ENCODE assay signal across 3 worm cellular contexts in the genomic region with DNA sequence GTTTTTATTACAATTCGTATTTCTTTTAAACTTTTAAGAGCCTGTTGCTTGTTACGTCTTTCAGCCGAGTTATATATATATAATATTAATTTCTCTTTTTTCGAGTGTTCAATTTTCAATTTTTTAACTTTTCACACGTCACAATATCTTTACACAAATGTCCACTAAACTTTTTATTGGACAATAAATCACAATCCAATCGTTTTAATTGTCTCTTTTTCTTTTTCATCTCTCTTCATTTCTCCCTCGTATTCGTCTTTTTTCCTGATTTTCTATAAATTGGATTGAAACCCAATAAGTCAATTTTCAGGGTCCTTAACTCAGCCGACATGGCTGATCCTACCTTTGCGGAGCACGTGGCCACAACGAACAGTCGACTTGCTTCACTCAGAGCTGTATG.
TF ChIP-seq lines count a peak whose summit lies in the region.

A gene (plus strand): TSS at position 301 of the 400 bp plus-strand sequence.

TF ChIP-seq in whole organism, L1 larva, 84 proteins besides CTCF, POLR2A, EP300 and RAD21:
- no peak for TF ChIP-seq ama-1 (optimal IDR thresholded peaks at IDR 0.05; lab: Kevin White, UChicago)
- no peak for TF ChIP-seq nhr-77 (tag; optimal IDR thresholded peaks at IDR 0.05; lab: Kevin White, UChicago)
- no peak for TF ChIP-seq pax-3 (tag; optimal IDR thresholded peaks at IDR 0.05; lab: Kevin White, UChicago)
- peak; percentile 29 for TF ChIP-seq dsc-1 (tag; optimal IDR thresholded peaks at IDR 0.05; lab: Kevin White, UChicago)
- no peak for TF ChIP-seq fkh-4 (tag; optimal IDR thresholded peaks at IDR 0.05; lab: Kevin White, UChicago; ENCODE audit: borderline replicate concordance)
- TF ChIP-seq lin-13 (GFP tag; optimal IDR thresholded peaks at IDR 0.05; lab: Kevin White, UChicago) = no peak

TF ChIP-seq in whole organism, L3 larva, 47 proteins besides CTCF, POLR2A, EP300 and RAD21:
- peak; percentile 59 for TF ChIP-seq egl-5 (tag; optimal IDR thresholded peaks at IDR 0.05; lab: Kevin White, UChicago)
- TF ChIP-seq nhr-67 (tag; optimal IDR thresholded peaks at IDR 0.05; lab: Kevin White, UChicago) = no peak
TF ChIP-seq in whole organism, L3 larva: peak in this region for 1.

TF ChIP-seq in whole organism, L4 larva, 104 proteins besides CTCF, POLR2A, EP300 and RAD21:
- no peak for TF ChIP-seq ces-1 (GFP tag; optimal IDR thresholded peaks at IDR 0.05; lab: Kevin White, UChicago)
- peak; percentile 61; the same call in 1 of the 2 replicates for TF ChIP-seq ceh-20 (GFP tag; IDR thresholded peaks at IDR 0.05; lab: Robert Waterston, UW)
